Worm (Caenorhabditis elegans) whole organism, mixed stage, embryonic: Measurements from ENCODE around the gene C13A2.3.
"Not testable (repeated sequence)": the region's sequence is repeated elsewhere in the genome, so short reads cannot be mapped to it uniquely, and the experiment has no call there.

ENCODE experiments used
- M03D4.4 ChIP-seq: sonication (generic microtip); optimal IDR thresholded peaks from 2 replicates; lab custom pipeline; 2017; ENCODE audit warnings: mild to moderate bottlenecking, missing genetic modification characterization, missing compliant biosample characterization
- bed-3 ChIP-seq: fragments of 200-800 bp; sonication (Bioruptor generic); optimal IDR thresholded peaks from 3 replicates; lab custom pipeline; 2018; ENCODE audit warnings: mild to moderate bottlenecking, missing genetic modification characterization, moderate library complexity, missing compliant biosample characterization
- blmp-1 ChIP-seq: fragments of 150-350 bp; optimal IDR thresholded peaks from 2 replicates; lab custom pipeline; 2014; ENCODE audit warnings: missing biosample characterization, missing genetic modification characterization
- ceh-39 ChIP-seq: fragments of 150-350 bp; optimal IDR thresholded peaks from 2 replicates; lab custom pipeline; 2014; ENCODE audit warnings: missing biosample characterization, missing genetic modification characterization
- ceh-43 ChIP-seq: fragments of 200-800 bp; sonication (Bioruptor generic); optimal IDR thresholded peaks from 2 replicates; lab custom pipeline; 2018; ENCODE audit warnings: mild to moderate bottlenecking, missing genetic modification characterization, moderate library complexity, missing compliant biosample characterization
- ceh-83 ChIP-seq: fragments of 200-800 bp; sonication (Bioruptor generic); optimal IDR thresholded peaks from 2 replicates; lab custom pipeline; 2018; ENCODE audit warnings: mild to moderate bottlenecking, missing genetic modification characterization, missing compliant biosample characterization
- cnd-1 ChIP-seq: fragments of 200-800 bp; sonication (Bioruptor generic); optimal IDR thresholded peaks from 2 replicates; lab custom pipeline; 2018; ENCODE audit warnings: mild to moderate bottlenecking, missing genetic modification characterization, missing compliant biosample characterization
- drap-1 ChIP-seq: fragments of 200-800 bp; sonication (Bioruptor generic); optimal IDR thresholded peaks from 3 replicates; lab custom pipeline; 2018; ENCODE audit warnings: mild to moderate bottlenecking, missing genetic modification characterization, missing compliant biosample characterization
- elt-1 ChIP-seq: sonication (generic microtip); optimal IDR thresholded peaks from 2 replicates; lab custom pipeline; 2017; ENCODE audit warnings: missing genetic modification characterization, mild to moderate bottlenecking, missing compliant biosample characterization, antibody characterized with exemption, moderate library complexity, borderline replicate concordance; ENCODE audit not compliant: insufficient read depth
- elt-3 ChIP-seq: fragments of 150-350 bp; optimal IDR thresholded peaks from 2 replicates; lab custom pipeline; 2014; ENCODE audit warnings: missing biosample characterization, missing genetic modification characterization
- flh-1 ChIP-seq: fragments of 200-800 bp; sonication (Bioruptor generic); optimal IDR thresholded peaks from 2 replicates; lab custom pipeline; 2018; ENCODE audit warnings: mild to moderate bottlenecking, missing genetic modification characterization, moderate library complexity, missing compliant biosample characterization
- ham-2 ChIP-seq: fragments of 200-800 bp; sonication (Bioruptor generic); optimal IDR thresholded peaks from 2 replicates; lab custom pipeline; 2018; ENCODE audit warnings: mild to moderate bottlenecking, missing genetic modification characterization, missing compliant biosample characterization
- hlh-1 ChIP-seq: fragments of 150-350 bp; optimal IDR thresholded peaks from 2 replicates; lab custom pipeline; 2014; ENCODE audit warnings: missing biosample characterization, missing genetic modification reagents, missing genetic modification characterization
- lin-13 ChIP-seq: fragments of 150-350 bp; optimal IDR thresholded peaks from 2 replicates; lab custom pipeline; 2014; ENCODE audit warnings: missing biosample characterization, missing genetic modification characterization
- lin-32 ChIP-seq: fragments of 200-800 bp; sonication (Bioruptor generic); optimal IDR thresholded peaks from 2 replicates; lab custom pipeline; 2018; ENCODE audit warnings: mild to moderate bottlenecking, missing genetic modification characterization, missing compliant biosample characterization
- lsy-2 ChIP-seq: fragments of 150-350 bp; optimal IDR thresholded peaks from 2 replicates; lab custom pipeline; 2014; ENCODE audit warnings: missing biosample characterization, missing genetic modification characterization
- mab-5 ChIP-seq: fragments of 150-350 bp; optimal IDR thresholded peaks from 2 replicates; lab custom pipeline; 2014; ENCODE audit warnings: missing biosample characterization, missing genetic modification characterization
- mep-1 ChIP-seq: fragments of 150-350 bp; optimal IDR thresholded peaks from 2 replicates; lab custom pipeline; 2017; ENCODE audit warnings: missing biosample characterization, missing genetic modification reagents, missing genetic modification characterization, inconsistent platforms
- mls-2 ChIP-seq: sonication (generic microtip); optimal IDR thresholded peaks from 2 replicates; lab custom pipeline; 2016; ENCODE audit warnings: mild to moderate bottlenecking, missing genetic modification characterization, moderate library complexity, missing compliant biosample characterization
- nhr-12 ChIP-seq: fragments of 150-350 bp; optimal IDR thresholded peaks from 2 replicates; lab custom pipeline; 2014; ENCODE audit warnings: missing biosample characterization, missing genetic modification characterization
- nhr-2 ChIP-seq: fragments of 150-350 bp; optimal IDR thresholded peaks from 2 replicates; lab custom pipeline; 2014; ENCODE audit warnings: missing biosample characterization, missing genetic modification characterization
- nhr-237 ChIP-seq: fragments of 150-350 bp; optimal IDR thresholded peaks from 2 replicates; lab custom pipeline; 2014; ENCODE audit warnings: missing biosample characterization, missing genetic modification characterization
- nhr-28 ChIP-seq: fragments of 150-350 bp; optimal IDR thresholded peaks from 2 replicates; lab custom pipeline; 2014; ENCODE audit warnings: missing biosample characterization, missing genetic modification characterization
- nhr-76 ChIP-seq: sonication (generic microtip); optimal IDR thresholded peaks from 2 replicates; lab custom pipeline; 2017; ENCODE audit warnings: missing biosample characterization, missing genetic modification characterization
- pha-4 ChIP-seq: fragments of 150-350 bp; optimal IDR thresholded peaks from 2 replicates; lab custom pipeline; 2018; ENCODE audit warnings: missing biosample characterization, missing genetic modification reagents, missing genetic modification characterization
- sem-2 ChIP-seq: fragments of 200-800 bp; sonication (Bioruptor generic); optimal IDR thresholded peaks from 2 replicates; lab custom pipeline; 2018; ENCODE audit warnings: mild to moderate bottlenecking, missing genetic modification characterization, missing compliant biosample characterization
- snpc-4 ChIP-seq: fragments of 150-350 bp; optimal IDR thresholded peaks from 2 replicates; lab custom pipeline; 2014; ENCODE audit warnings: missing biosample characterization, missing genetic modification characterization
- sptf-1 ChIP-seq: sonication (generic microtip); optimal IDR thresholded peaks from 2 replicates; lab custom pipeline; 2017; ENCODE audit warnings: mild to moderate bottlenecking, missing genetic modification characterization, moderate library complexity, missing compliant biosample characterization
- tbx-8 ChIP-seq: fragments of 200-800 bp; sonication (Bioruptor generic); optimal IDR thresholded peaks from 2 replicates; lab custom pipeline; 2018; ENCODE audit warnings: mild to moderate bottlenecking, missing genetic modification characterization, moderate library complexity, missing compliant biosample characterization
- unc-120 ChIP-seq: sonication (generic microtip); optimal IDR thresholded peaks from 2 replicates; lab custom pipeline; 2017; ENCODE audit warnings: missing genetic modification characterization, missing compliant biosample characterization; ENCODE audit not compliant: poor library complexity, severe bottlenecking
- unc-39 ChIP-seq: fragments of 150-350 bp; optimal IDR thresholded peaks from 2 replicates; lab custom pipeline; 2014; ENCODE audit warnings: missing biosample characterization, missing genetic modification characterization

C13A2.3 gene

ce11 chrV:7295270-7295669 is 13.1 kb downstream of the C13A2.3 start, which contains the start of gene F07G11.4:
F07G11.4 (minus strand) TSS chrV:7295370.
- TF ChIP-seq ceh-39 (tag; lab: Kevin White, UChicago) (no peak), nhr-28 (tag; lab: Kevin White, UChicago) (no peak), ceh-83 (GFP tag; lab: Kevin White, UChicago) (no peak), tbx-8 (GFP tag; lab: Kevin White, UChicago) (no peak), unc-120 (tag; lab: Kevin White, UChicago) (no peak), blmp-1 (tag; lab: Kevin White, UChicago) (no peak)

ce11 chrV:7297263-7297662 is 15.1 kb downstream of the C13A2.3 start, which contains the start of gene srj-32:
srj-32 (minus strand) TSS chrV:7297363.
- no peak for TF ChIP-seq lin-13 (tag; lab: Kevin White, UChicago)

ce11 chrV:7298463-7298862 is 16.3 kb downstream of the C13A2.3 start, which contains the start of gene F07G11.3:
F07G11.3 (plus strand) TSS chrV:7298763.
- TF ChIP-seq bed-3 (GFP tag; lab: Kevin White, UChicago): no peak
- no peak for TF ChIP-seq lin-32 (GFP tag; lab: Kevin White, UChicago)
- no peak for TF ChIP-seq nhr-76 (tag; lab: Kevin White, UChicago)
- TF ChIP-seq ham-2 (GFP tag; lab: Kevin White, UChicago): no peak
- TF ChIP-seq pha-4 (tag; lab: Kevin White, UChicago): no peak
- no peak for TF ChIP-seq ceh-43
- no peak for TF ChIP-seq M03D4.4 (tag; lab: Kevin White, UChicago)
- no peak for TF ChIP-seq nhr-28 (tag; lab: Kevin White, UChicago)
- no peak for TF ChIP-seq nhr-2 (tag; lab: Kevin White, UChicago)
- TF ChIP-seq unc-120 (tag; lab: Kevin White, UChicago): no peak
- no peak for TF ChIP-seq drap-1 (GFP tag; lab: Kevin White, UChicago)
- TF ChIP-seq, all 35 proteins: peak for 0

- not testable (repeated sequence) for TF ChIP-seq elt-1; bed-3 (GFP tag; lab: Kevin White, UChicago); lin-13 (tag; lab: Kevin White, UChicago)
Observed at ce11 chrV:7304506-7304905, 22.4 kb downstream of the C13A2.3 start, which contains the start of gene F07G11.2. F07G11.2 (plus strand) TSS chrV:7304806.

- TF ChIP-seq lin-32 (GFP tag; lab: Kevin White, UChicago) (no peak), mep-1 (tag; lab: Kevin White, UChicago) (no peak), bed-3 (GFP tag; lab: Kevin White, UChicago) (no peak), elt-3 (no peak), mls-2 (tag; lab: Kevin White, UChicago) (no peak), tbx-8 (GFP tag; lab: Kevin White, UChicago) (no peak), cnd-1 (no peak), nhr-76 (tag; lab: Kevin White, UChicago) (no peak)
Observed at ce11 chrV:7307089-7307488, 25.0 kb downstream of the C13A2.3 start, which contains the start of gene F07G11.1. F07G11.1 (plus strand) TSS chrV:7307389.

ce11 chrV:7313233-7313632 is 31.1 kb downstream of the C13A2.3 start, which contains the start of gene srx-6:
srx-6 (minus strand) TSS chrV:7313333.
- no peak for TF ChIP-seq hlh-1 (tag; lab: Kevin White, UChicago)

ce11 chrV:7320909-7321308 is 38.8 kb downstream of the C13A2.3 start, which contains the start of gene lmd-4:
lmd-4 (minus strand) TSS chrV:7321009.
- TF ChIP-seq flh-1 (no peak), drap-1 (GFP tag; lab: Kevin White, UChicago) (no peak), unc-120 (tag; lab: Kevin White, UChicago) (no peak), lsy-2 (no peak), nhr-12 (tag; lab: Kevin White, UChicago) (no peak), nhr-76 (tag; lab: Kevin White, UChicago) (no peak), bed-3 (GFP tag; lab: Kevin White, UChicago) (no peak), nhr-237 (tag; lab: Kevin White, UChicago) (no peak), lin-32 (GFP tag; lab: Kevin White, UChicago) (no peak), sptf-1 (tag; lab: Kevin White, UChicago) (no peak), sem-2 (GFP tag; lab: Kevin White, UChicago) (no peak), unc-39 (tag; lab: Kevin White, UChicago) (no peak), pha-4 (tag; lab: Kevin White, UChicago) (no peak), snpc-4 (tag; lab: Kevin White, UChicago) (no peak), mab-5 (tag; lab: Kevin White, UChicago) (no peak), cnd-1 (no peak), lin-13 (tag; lab: Kevin White, UChicago) (no peak), hlh-1 (tag; lab: Kevin White, UChicago) (no peak)
